Worm (Caenorhabditis elegans): ENCODE measurements around the gene dhs-23.

DNA sequence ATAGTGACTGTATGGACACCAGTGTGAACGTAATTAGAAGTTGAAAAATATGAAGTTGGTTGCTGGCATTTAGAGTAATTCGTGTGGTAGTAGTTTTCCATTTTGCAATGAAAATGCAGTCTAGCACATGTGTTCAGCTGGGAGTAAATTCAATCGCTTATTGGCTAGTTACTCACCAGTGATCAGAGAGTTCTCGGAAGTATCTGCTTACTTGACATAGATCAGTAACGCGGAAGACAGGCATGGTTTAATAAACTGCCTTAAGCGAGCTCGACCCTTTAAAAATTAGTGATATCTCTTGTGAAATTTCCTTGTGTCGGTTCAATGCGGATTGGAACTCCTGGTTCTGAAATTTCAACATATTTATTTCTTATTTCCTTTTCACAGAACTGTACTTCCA lies 4.8 kb upstream of the dhs-23 start, which contains the start of gene srh-52:
- no peak for TF ChIP-seq dmd-4 (tag; optimal IDR thresholded peaks at IDR 0.05; ENCODE audit: borderline replicate concordance)
- no peak for TF ChIP-seq hlh-13 (GFP tag; optimal IDR thresholded peaks at IDR 0.05)
- TF ChIP-seq ets-4 (tag; optimal IDR thresholded peaks at IDR 0.05): no peak
- TF ChIP-seq mec-3 (tag; optimal IDR thresholded peaks at IDR 0.05; ENCODE audit: borderline replicate concordance): no peak
- TF ChIP-seq syd-9 (tag; optimal IDR thresholded peaks at IDR 0.05): no peak
- TF ChIP-seq ama-1 (optimal IDR thresholded peaks at IDR 0.05): no peak
- no peak for TF ChIP-seq fax-1 (tag; optimal IDR thresholded peaks at IDR 0.05)
- TF ChIP-seq npax-4 (tag; optimal IDR thresholded peaks at IDR 0.05): no peak
- TF ChIP-seq pag-3 (tag; optimal IDR thresholded peaks at IDR 0.05; ENCODE audit: borderline replicate concordance): no peak
- no peak for TF ChIP-seq madf-2 (tag; optimal IDR thresholded peaks at IDR 0.05)
- no peak for TF ChIP-seq lin-11 (tag; optimal IDR thresholded peaks at IDR 0.05)
- TF ChIP-seq pqm-1 (tag; optimal IDR thresholded peaks at IDR 0.05): no peak
- no peak for TF ChIP-seq C38D4.7 (GFP tag; optimal IDR thresholded peaks at IDR 0.05)
